Worm (Caenorhabditis elegans) whole organism, young adult: Measurements from ENCODE around the gene F38A1.8.

Experiments
- F57A8.1 ChIP-seq: fragments of 200-800 bp; sonication (Bioruptor generic); optimal IDR thresholded peaks from 2 replicates; lab custom pipeline; 2018; ENCODE audit warnings: mild to moderate bottlenecking, missing genetic modification characterization, moderate library complexity, missing compliant biosample characterization
- ceh-27 ChIP-seq: fragments of 200-800 bp; sonication (Bioruptor generic); optimal IDR thresholded peaks from 2 replicates; lab custom pipeline; 2018; ENCODE audit warnings: mild to moderate bottlenecking, missing genetic modification characterization, moderate library complexity, missing compliant biosample characterization
- chd-7 ChIP-seq: sonication (generic microtip); optimal IDR thresholded peaks from 2 replicates; lab custom pipeline; 2016; ENCODE audit warnings: mild to moderate bottlenecking, missing genetic modification characterization, moderate library complexity, missing compliant biosample characterization
- dox-1 ChIP-seq: fragments of 200-800 bp; sonication (Bioruptor generic); IDR thresholded peaks from 2 replicates; pipeline ENCODE4 v1.3.6; 2022; ENCODE audit warnings: missing genetic modification reagents, missing genetic modification characterization, missing compliant biosample characterization
- egl-44 ChIP-seq: fragments of 200-800 bp; sonication (Bioruptor generic); IDR thresholded peaks from 2 replicates; pipeline ENCODE4 v1.3.6; 2022; ENCODE audit warnings: missing genetic modification reagents, missing genetic modification characterization, missing compliant biosample characterization
- egrh-3 ChIP-seq: fragments of 200-800 bp; sonication (Bioruptor generic); IDR thresholded peaks from 2 replicates; pipeline ENCODE4 v1.3.6; 2022; ENCODE audit warnings: missing genetic modification reagents, missing genetic modification characterization, missing compliant biosample characterization
- ekl-4 ChIP-seq: fragments of 200-800 bp; sonication (Bioruptor generic); IDR thresholded peaks from 2 replicates; pipeline ENCODE4 v1.3.6; 2022; ENCODE audit warnings: missing genetic modification reagents, missing genetic modification characterization, missing compliant biosample characterization
- fkh-3 ChIP-seq: sonication (generic microtip); optimal IDR thresholded peaks from 2 replicates; lab custom pipeline; 2016; ENCODE audit warnings: mild to moderate bottlenecking, missing genetic modification characterization, missing compliant biosample characterization
- gei-17 ChIP-seq: fragments of 200-800 bp; sonication (Bioruptor generic); optimal IDR thresholded peaks from 2 replicates; lab custom pipeline; 2018; ENCODE audit warnings: mild to moderate bottlenecking, missing genetic modification characterization, missing compliant biosample characterization
- hmg-20 ChIP-seq: fragments of 200-800 bp; sonication (Bioruptor generic); IDR thresholded peaks from 2 replicates; pipeline ENCODE4 v1.3.6; 2022; ENCODE audit warnings: missing genetic modification reagents, missing genetic modification characterization, missing compliant biosample characterization
- hsf-1 ChIP-seq: fragments of 200-800 bp; sonication (Bioruptor generic); IDR thresholded peaks from 2 replicates; pipeline ENCODE4 v1.3.6; 2022; ENCODE audit warnings: missing genetic modification reagents, missing genetic modification characterization, missing compliant biosample characterization
- lag-1 ChIP-seq: fragments of 200-800 bp; sonication (Bioruptor generic); IDR thresholded peaks from 2 replicates; pipeline ENCODE4 v1.3.6; 2022; ENCODE audit warnings: missing genetic modification reagents, missing genetic modification characterization, missing compliant biosample characterization
- let-526 ChIP-seq: fragments of 200-800 bp; sonication (Bioruptor generic); IDR thresholded peaks from 2 replicates; pipeline ENCODE4 v1.3.6; 2022; ENCODE audit warnings: missing genetic modification reagents, missing genetic modification characterization, missing compliant biosample characterization
- let-607 ChIP-seq, 2 experiments: fragments of 200-800 bp in 1 of 2; sonication (Bioruptor generic) in 1 of 2; sonication (generic microtip) in 1 of 2; optimal IDR thresholded peaks; 2 replicates each; lab custom pipeline; 2016 to 2018; ENCODE audit warnings: mild to moderate bottlenecking in 2 of 2, missing compliant biosample characterization in 2 of 2, missing genetic modification characterization in 2 of 2, moderate library complexity in 2 of 2, missing genotype in 1 of 2
- lsy-27 ChIP-seq: sonication (generic microtip); optimal IDR thresholded peaks from 2 replicates; lab custom pipeline; 2017; ENCODE audit warnings: missing genetic modification characterization, mild to moderate bottlenecking, missing compliant biosample characterization, antibody characterized with exemption, missing genotype, borderline replicate concordance; ENCODE audit not compliant: insufficient read depth
- madf-10 ChIP-seq: sonication (generic microtip); optimal IDR thresholded peaks from 2 replicates; lab custom pipeline; 2016; ENCODE audit warnings: mild to moderate bottlenecking, missing genetic modification characterization, missing compliant biosample characterization
- madf-3 ChIP-seq: fragments of 200-800 bp; sonication (Bioruptor generic); IDR thresholded peaks from 2 replicates; pipeline ENCODE4 v1.3.6; 2022; ENCODE audit warnings: missing genetic modification reagents, missing genetic modification characterization, missing compliant biosample characterization
- madf-6 ChIP-seq: fragments of 200-800 bp; sonication (Bioruptor generic); IDR thresholded peaks from 2 replicates; pipeline ENCODE4 v1.3.6; 2022; ENCODE audit warnings: missing genetic modification reagents, missing genetic modification characterization, missing compliant biosample characterization
- madf-8 ChIP-seq: fragments of 200-800 bp; sonication (Bioruptor generic); conservative IDR thresholded peaks from 2 replicates; pipeline ENCODE4 v1.3.6; 2022; ENCODE audit warnings: missing genetic modification reagents, missing genetic modification characterization, missing compliant biosample characterization
- mcd-1 ChIP-seq: fragments of 200-800 bp; sonication (Bioruptor generic); IDR thresholded peaks from 2 replicates; pipeline ENCODE4 v1.3.6; 2022; ENCODE audit warnings: missing genetic modification reagents, missing genetic modification characterization, missing compliant biosample characterization
- mel-28 ChIP-seq: sonication (generic microtip); optimal IDR thresholded peaks from 2 replicates; lab custom pipeline; 2016; ENCODE audit warnings: borderline replicate concordance, mild to moderate bottlenecking, missing genetic modification characterization, missing compliant biosample characterization
- nfyb-1 ChIP-seq: fragments of 200-800 bp; sonication (Bioruptor generic); IDR thresholded peaks from 2 replicates; pipeline ENCODE4 v1.3.6; 2022; ENCODE audit warnings: missing genetic modification reagents, missing genetic modification characterization, missing compliant biosample characterization
- nhr-120 ChIP-seq: fragments of 200-800 bp; sonication (Bioruptor generic); IDR thresholded peaks from 2 replicates; pipeline ENCODE4 v1.3.6; 2022; ENCODE audit warnings: missing genetic modification characterization, missing compliant biosample characterization
- nhr-80 ChIP-seq: sonication (generic microtip); optimal IDR thresholded peaks from 2 replicates; lab custom pipeline; 2016; ENCODE audit warnings: missing genetic modification characterization, missing compliant biosample characterization
- rcor-1 ChIP-seq: fragments of 200-800 bp; sonication (Bioruptor generic); IDR thresholded peaks from 2 replicates; pipeline ENCODE4 v1.3.6; 2022; ENCODE audit warnings: missing genetic modification reagents, missing genetic modification characterization, missing compliant biosample characterization
- rec-8 ChIP-seq, 2 experiments: sonication (generic microtip); optimal IDR thresholded peaks; 2 replicates each; lab custom pipeline; 2016; ENCODE audit warnings: mild to moderate bottlenecking in 2 of 2, missing genetic modification characterization in 2 of 2, missing genetic modification reagents in 2 of 2, missing genotype in 2 of 2, missing biosample characterization in 1 of 2, missing compliant biosample characterization in 1 of 2, moderate library complexity in 1 of 2
- sea-2 ChIP-seq: fragments of 200-800 bp; sonication (Bioruptor generic); IDR thresholded peaks from 2 replicates; pipeline ENCODE4 v1.3.6; 2022; ENCODE audit warnings: missing genetic modification characterization, missing compliant biosample characterization
- snpc-3.4 ChIP-seq: sonication (generic microtip); optimal IDR thresholded peaks from 2 replicates; lab custom pipeline; 2017; ENCODE audit warnings: missing genetic modification characterization, mild to moderate bottlenecking, missing compliant biosample characterization, antibody characterized with exemption, moderate library complexity, missing genotype, missing genetic modification reagents
- zfh-2 ChIP-seq: fragments of 200-800 bp; sonication (Bioruptor generic); conservative IDR thresholded peaks from 2 replicates; pipeline ENCODE4 v1.3.6; 2022; ENCODE audit warnings: missing genetic modification reagents, missing genetic modification characterization, missing compliant biosample characterization
- ztf-22 ChIP-seq: fragments of 200-800 bp; sonication (Bioruptor generic); optimal IDR thresholded peaks from 2 replicates; lab custom pipeline; 2018; ENCODE audit warnings: mild to moderate bottlenecking, missing genetic modification characterization, moderate library complexity, missing compliant biosample characterization

F38A1.8 gene

DNA sequence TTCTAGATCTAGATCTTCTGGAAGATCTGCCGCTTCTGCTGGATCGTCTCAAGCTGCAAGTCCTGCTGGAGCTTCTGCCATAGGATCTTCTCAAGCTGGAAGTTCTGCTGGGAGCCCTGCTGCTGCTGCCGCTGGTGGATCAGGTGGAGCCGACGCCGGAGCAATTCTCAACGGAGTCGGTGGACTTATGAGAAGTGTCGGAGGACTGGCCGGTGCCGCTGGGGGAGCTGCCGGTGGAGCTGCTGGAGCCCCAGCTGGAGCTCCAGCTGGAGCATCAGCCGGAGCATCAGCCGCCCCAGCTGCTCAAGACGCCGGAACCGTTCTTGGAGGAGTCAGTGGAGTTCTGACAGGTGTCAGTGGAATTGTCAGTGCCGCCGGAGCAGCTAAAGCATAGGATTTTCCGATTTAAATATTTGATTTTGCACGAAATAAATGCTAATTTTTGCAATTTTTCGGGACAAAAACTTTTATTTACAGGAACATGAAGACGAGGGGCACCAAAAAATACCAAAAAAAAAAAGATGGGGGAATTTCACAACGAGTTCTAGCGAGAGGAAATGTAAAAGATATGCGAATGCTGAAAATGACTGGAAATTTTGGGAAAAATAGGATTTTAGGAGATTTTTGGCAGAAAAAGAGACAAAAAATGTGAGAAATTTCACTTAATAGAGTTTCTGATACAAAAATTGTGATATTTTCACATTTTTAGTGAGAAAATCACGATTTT, 7.1 kb downstream of the F38A1.8 start:
- TF ChIP-seq zfh-2 (GFP tag; lab: Robert Waterston, UW): peak; percentile 96
- peak; percentile 98 for TF ChIP-seq egrh-3 (GFP tag; lab: Robert Waterston, UW)
- TF ChIP-seq rcor-1 (GFP tag; lab: Robert Waterston, UW): no peak
- no peak for TF ChIP-seq let-607 (tag; optimal IDR thresholded peaks at IDR 0.05; lab: Kevin White, UChicago)
- TF ChIP-seq hsf-1 (GFP tag; lab: Robert Waterston, UW): no peak
- TF ChIP-seq snpc-3.4 (tag; lab: Kevin White, UChicago): no peak
- peak; percentile 27 for TF ChIP-seq chd-7 (tag; lab: Kevin White, UChicago)
- 0 out of 2 replicates have a peak, but pooled peaks have one; percentile 28 for TF ChIP-seq madf-6
- TF ChIP-seq mcd-1: 0 out of 2 replicates have a peak, but pooled peaks have one; percentile 23
- 0 out of 2 replicates have a peak, but pooled peaks have one; percentile 19 for TF ChIP-seq dox-1 (GFP tag; lab: Robert Waterston, UW)

DNA sequence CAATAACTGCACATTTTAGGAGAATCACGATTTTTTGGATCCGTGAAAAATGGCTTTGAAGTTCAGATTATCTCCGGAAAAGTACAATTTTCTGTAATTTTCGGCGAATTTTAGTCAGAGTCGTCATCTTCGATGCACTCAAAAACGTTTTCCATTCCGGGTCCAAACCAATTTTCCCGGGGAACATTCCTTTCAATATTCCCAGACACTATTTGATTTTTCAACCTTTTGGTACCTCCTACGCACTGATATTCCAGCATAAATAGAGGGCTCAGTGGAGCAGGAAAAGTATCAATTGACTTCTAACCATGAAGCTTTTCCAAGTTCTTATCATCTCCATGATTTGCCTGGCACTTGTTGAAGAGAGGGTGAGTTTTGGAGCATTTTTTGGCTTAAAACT, 8.1 kb downstream of the F38A1.8 start, which contains the start of gene W09G12.6:
Gene W09G12.6 (plus strand): TSS at position 301 of the 400 bp plus-strand sequence.
- no peak for TF ChIP-seq let-526 (GFP tag; lab: Robert Waterston, UW)
- TF ChIP-seq rec-8 (tag; optimal IDR thresholded peaks at IDR 0.05; lab: Kevin White, UChicago): no peak
- TF ChIP-seq nhr-120 (GFP tag; lab: Robert Waterston, UW): no peak
- no peak for TF ChIP-seq F57A8.1 (GFP tag; lab: Kevin White, UChicago)
- TF ChIP-seq lsy-27 (tag; lab: Kevin White, UChicago): no peak
- no peak for TF ChIP-seq sea-2 (GFP tag; lab: Robert Waterston, UW)
- no peak for TF ChIP-seq ekl-4 (GFP tag; lab: Robert Waterston, UW)
- TF ChIP-seq snpc-3.4 (tag; lab: Kevin White, UChicago): no peak
- TF ChIP-seq hmg-20 (GFP tag; lab: Robert Waterston, UW): no peak
- TF ChIP-seq egl-44 (GFP tag; lab: Robert Waterston, UW): no peak
- TF ChIP-seq rcor-1 (GFP tag; lab: Robert Waterston, UW): no peak
- no peak for TF ChIP-seq madf-8 (GFP tag; lab: Robert Waterston, UW)
- TF ChIP-seq madf-3: no peak
- TF ChIP-seq nfyb-1: no peak
- TF ChIP-seq ceh-27 (GFP tag; lab: Kevin White, UChicago): no peak
- TF ChIP-seq mel-28 (tag; lab: Kevin White, UChicago): no peak
- no peak for TF ChIP-seq gei-17 (GFP tag; lab: Kevin White, UChicago)

DNA sequence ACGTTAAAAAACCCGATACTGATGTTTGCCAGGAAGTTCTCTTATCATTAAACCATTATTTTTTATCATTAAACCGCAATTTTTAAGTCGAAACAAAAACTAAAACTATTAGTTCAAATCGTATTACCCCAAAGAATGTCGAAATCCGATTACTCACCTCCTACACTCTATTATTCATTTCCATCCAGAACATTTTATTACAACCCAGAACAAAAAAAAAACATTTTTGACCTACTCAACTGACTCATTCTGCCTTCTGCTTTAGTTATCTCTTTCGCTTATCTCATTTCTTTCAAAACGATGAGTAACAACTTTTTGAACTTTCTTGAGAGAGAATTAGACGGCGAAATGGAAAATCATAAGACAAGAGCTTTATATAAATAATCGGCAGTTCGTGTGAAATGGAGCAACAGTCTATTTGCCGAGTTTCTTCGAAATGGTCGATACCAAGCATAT, 10.9 kb downstream of the F38A1.8 start, which contains the start of gene W09G12.7:
Gene W09G12.7 (plus strand): TSS at position 406 of the 456 bp plus-strand sequence.
- TF ChIP-seq madf-10 (tag; lab: Kevin White, UChicago) (no peak), nhr-80 (tag; lab: Kevin White, UChicago) (peak; percentile 48), fkh-3 (no peak), ztf-22 (GFP tag; lab: Kevin White, UChicago) (no peak), nhr-120 (GFP tag; lab: Robert Waterston, UW) (no peak)

DNA sequence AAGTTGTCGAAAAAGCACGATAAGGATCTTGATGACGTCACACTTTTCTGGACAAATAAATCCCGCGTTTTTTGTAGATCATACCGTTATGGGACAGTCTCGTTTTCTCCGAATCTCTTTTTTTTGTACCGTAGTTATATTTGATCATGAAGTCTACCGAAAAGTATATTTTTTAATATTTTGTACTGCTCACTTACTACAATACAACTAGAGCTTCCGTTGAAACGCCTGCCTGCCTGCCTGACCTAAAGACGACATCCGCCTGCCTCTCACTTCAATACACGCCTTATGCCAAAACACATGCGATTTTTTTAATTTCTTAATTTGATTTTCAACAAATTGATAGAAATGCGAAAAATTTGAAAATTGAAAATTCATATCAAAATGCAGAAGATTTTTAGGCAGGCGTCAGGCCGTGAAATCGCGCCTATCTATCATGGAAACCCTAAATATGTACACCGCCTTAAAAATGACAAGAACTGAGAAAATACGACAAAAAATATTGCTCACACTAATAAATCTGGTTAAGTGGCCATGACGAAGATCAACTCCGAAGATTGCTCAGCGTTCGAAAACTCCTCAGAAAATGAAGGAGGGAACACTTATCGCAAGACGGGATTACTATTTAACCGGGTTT, 13.9 kb downstream of the F38A1.8 start, which contains the start of gene W09G12.8:
Gene W09G12.8 (plus strand): TSS at position 587 of the 637 bp plus-strand sequence.
- no peak for TF ChIP-seq lag-1 (GFP tag; lab: Robert Waterston, UW)
